Fruit fly (Drosophila melanogaster): Measurements from ENCODE around the gene Mhcl.

DNA sequence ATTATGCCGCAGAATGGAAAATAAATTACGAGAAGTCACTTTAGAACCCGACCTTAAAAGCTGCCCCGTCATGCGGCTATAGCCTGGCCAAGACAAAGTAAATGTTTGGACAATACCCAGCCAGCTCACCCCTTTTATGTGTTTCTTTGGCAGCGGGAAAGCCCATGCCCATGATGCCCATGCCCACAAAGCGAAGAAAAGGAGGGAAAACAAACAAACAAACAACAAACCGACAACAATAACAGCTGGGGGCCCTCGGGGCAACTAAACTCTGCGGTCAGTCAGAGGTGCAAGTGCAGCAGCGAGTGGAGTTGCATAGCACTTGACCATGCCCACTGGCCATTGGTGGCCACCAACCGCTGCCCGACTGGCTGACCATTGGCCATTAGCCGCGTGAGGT lies 37.1 kb upstream of the Mhcl start:
- no peak for TF ChIP-seq Rel (GFP tag; optimal IDR thresholded peaks at IDR 0.05)
- TF ChIP-seq Rel (tag; optimal IDR thresholded peaks at IDR 0.05), result no peak
- no peak for TF ChIP-seq fru (GFP tag; optimal IDR thresholded peaks at IDR 0.05)
- no peak for TF ChIP-seq OdsH (GFP tag; optimal IDR thresholded peaks at IDR 0.05)
- TF ChIP-seq pan (optimal IDR thresholded peaks at IDR 0.05), result no peak
- no peak for TF ChIP-seq lola (GFP tag; optimal IDR thresholded peaks at IDR 0.05)
- TF ChIP-seq sv (GFP tag; optimal IDR thresholded peaks at IDR 0.05), result no peak
- TF ChIP-seq Mio (GFP tag; optimal IDR thresholded peaks at IDR 0.05), result no peak
- TF ChIP-seq foxo (GFP tag; optimal IDR thresholded peaks at IDR 0.05), result no peak
- TF ChIP-seq br (GFP tag; optimal IDR thresholded peaks at IDR 0.05), result no peak
- no peak for TF ChIP-seq sage (GFP tag; optimal IDR thresholded peaks at IDR 0.05)
- no peak for TF ChIP-seq rgr (GFP tag; optimal IDR thresholded peaks at IDR 0.05)
- no peak for TF ChIP-seq HLH106 (tag; optimal IDR thresholded peaks at IDR 0.05)

Data from whole organism, wandering third instar larva.